Worm (Caenorhabditis elegans) whole organism, L4 larva: ENCODE data around the gene mlp-1.
A peak's percentile ranks its signal among the peaks of the same experiment; 100 is the strongest.

ENCODE experiments used
- D1046.2 ChIP-seq: fragments of 200-800 bp; sonication (Bioruptor generic); IDR thresholded peaks from 2 replicates; pipeline ENCODE4 v1.3.6; 2022; ENCODE audit warnings: missing genetic modification characterization, missing compliant biosample characterization
- F26F4.8 ChIP-seq: fragments of 200-800 bp; sonication (Bioruptor generic); conservative IDR thresholded peaks from 2 replicates; pipeline ENCODE4 v1.3.6; 2022; ENCODE audit warnings: missing genetic modification characterization, missing compliant biosample characterization
- R02D3.7 ChIP-seq: fragments of 150-350 bp; sonication (generic microtip); optimal IDR thresholded peaks from 3 replicates; lab custom pipeline; 2014; ENCODE audit warnings: missing biosample characterization, missing genetic modification characterization
- T26A8.4 ChIP-seq: fragments of 200-800 bp; sonication (Bioruptor generic); IDR thresholded peaks from 2 replicates; pipeline ENCODE4 v1.3.6; 2022; ENCODE audit warnings: missing genetic modification characterization, missing compliant biosample characterization
- Y5F2A.4 ChIP-seq: fragments of 200-800 bp; sonication (Bioruptor generic); optimal IDR thresholded peaks from 2 replicates; lab custom pipeline; 2018; ENCODE audit warnings: mild to moderate bottlenecking, missing genetic modification characterization, missing compliant biosample characterization
- aha-1 ChIP-seq: fragments of 150-350 bp; peaks from one replicate; lab custom pipeline; 2014; ENCODE audit warnings: missing biosample characterization, missing genetic modification characterization
- aly-2 ChIP-seq: sonication (generic microtip); optimal IDR thresholded peaks from 2 replicates; lab custom pipeline; 2018; ENCODE audit warnings: missing biosample characterization, missing genetic modification characterization
- arid-1 ChIP-seq: fragments of 200-800 bp; sonication (Bioruptor generic); conservative IDR thresholded peaks from 2 replicates; pipeline ENCODE4 v1.3.6; 2022; ENCODE audit warnings: missing genetic modification reagents, missing genetic modification characterization, missing compliant biosample characterization
- ceh-20 ChIP-seq: fragments of 200-800 bp; sonication (Bioruptor generic); IDR thresholded peaks from 2 replicates; pipeline ENCODE4 v1.3.6; 2022; ENCODE audit warnings: missing genetic modification reagents, missing genetic modification characterization, missing compliant biosample characterization
- ceh-28 ChIP-seq: fragments of 150-350 bp; optimal IDR thresholded peaks from 2 replicates; lab custom pipeline; 2014; ENCODE audit warnings: missing biosample characterization, missing genetic modification reagents, missing genetic modification characterization
- ceh-82 ChIP-seq: sonication (generic microtip); optimal IDR thresholded peaks from 2 replicates; lab custom pipeline; 2017; ENCODE audit warnings: missing biosample characterization, missing genetic modification characterization
- cey-2 ChIP-seq: sonication (generic microtip); optimal IDR thresholded peaks from 3 replicates; lab custom pipeline; 2017; ENCODE audit warnings: missing genetic modification characterization, mild to moderate bottlenecking, missing compliant biosample characterization, antibody characterized with exemption, borderline replicate concordance; ENCODE audit not compliant: insufficient read depth
- daf-19 ChIP-seq: fragments of 200-800 bp; sonication (Bioruptor generic); conservative IDR thresholded peaks from 2 replicates; pipeline ENCODE4 v1.3.6; 2022; ENCODE audit warnings: missing genetic modification characterization, missing compliant biosample characterization
- daf-8 ChIP-seq: fragments of 200-800 bp; sonication (Bioruptor generic); IDR thresholded peaks from 2 replicates; pipeline ENCODE4 v1.3.6; 2022; ENCODE audit warnings: missing genetic modification characterization, missing compliant biosample characterization
- dmd-8 ChIP-seq: fragments of 200-800 bp; sonication (Bioruptor generic); IDR thresholded peaks from 2 replicates; pipeline ENCODE4 v1.3.6; 2022; ENCODE audit warnings: missing genetic modification characterization, missing compliant biosample characterization
- dmd-9 ChIP-seq: fragments of 200-800 bp; sonication (Bioruptor generic); IDR thresholded peaks from 2 replicates; pipeline ENCODE4 v1.3.6; 2022; ENCODE audit warnings: missing genetic modification reagents, missing genetic modification characterization, missing compliant biosample characterization
- egl-43 ChIP-seq: fragments of 200-800 bp; sonication (Bioruptor generic); IDR thresholded peaks from 2 replicates; pipeline ENCODE4 v1.3.6; 2022; ENCODE audit warnings: missing genetic modification reagents, missing genetic modification characterization, missing compliant biosample characterization
- hif-1 ChIP-seq, 2 experiments: sonication (generic microtip); optimal IDR thresholded peaks; 2 replicates each; lab custom pipeline; 2016 to 2017; ENCODE audit warnings: missing compliant biosample characterization in 2 of 2, missing genetic modification characterization in 2 of 2, missing genetic modification reagents in 2 of 2, missing genotype in 2 of 2, mild to moderate bottlenecking in 1 of 2
- hlh-30 ChIP-seq: sonication (generic microtip); optimal IDR thresholded peaks from 2 replicates; lab custom pipeline; 2017; ENCODE audit warnings: antibody characterized with exemption, mild to moderate bottlenecking, missing genetic modification characterization, missing compliant biosample characterization; ENCODE audit not compliant: insufficient read depth
- lim-7 ChIP-seq: fragments of 200-800 bp; sonication (Bioruptor generic); IDR thresholded peaks from 2 replicates; pipeline ENCODE4 v1.3.6; 2022; ENCODE audit warnings: missing genetic modification characterization, missing compliant biosample characterization
- lin-38 ChIP-seq: fragments of 200-800 bp; sonication (Bioruptor generic); IDR thresholded peaks from 2 replicates; pipeline ENCODE4 v1.3.6; 2022; ENCODE audit warnings: missing genetic modification reagents, missing genetic modification characterization, missing compliant biosample characterization
- madf-9 ChIP-seq: fragments of 200-800 bp; sonication (Bioruptor generic); conservative IDR thresholded peaks from 2 replicates; pipeline ENCODE4 v1.3.6; 2022; ENCODE audit warnings: missing genetic modification reagents, missing genetic modification characterization, missing compliant biosample characterization
- mdl-1 ChIP-seq, 2 experiments: fragments of 150-350 bp in 1 of 2; sonication (generic microtip) in 1 of 2; optimal IDR thresholded peaks; 2 replicates each; lab custom pipeline; 2014 to 2017; ENCODE audit warnings: missing biosample characterization in 2 of 2, missing genetic modification characterization in 2 of 2
- mxl-2 ChIP-seq: fragments of 200-800 bp; sonication (Bioruptor generic); conservative IDR thresholded peaks from 2 replicates; pipeline ENCODE4 v1.3.6; 2022; ENCODE audit warnings: missing genetic modification reagents, missing genetic modification characterization, missing compliant biosample characterization
- mxl-3 ChIP-seq: fragments of 200-800 bp; sonication (Bioruptor generic); optimal IDR thresholded peaks from 2 replicates; lab custom pipeline; 2018; ENCODE audit warnings: mild to moderate bottlenecking, missing genetic modification characterization, missing compliant biosample characterization
- nhr-10 ChIP-seq: fragments of 150-350 bp; optimal IDR thresholded peaks from 2 replicates; lab custom pipeline; 2014; ENCODE audit warnings: missing biosample characterization, missing genetic modification characterization
- nhr-102 ChIP-seq: sonication (generic microtip); optimal IDR thresholded peaks from 2 replicates; lab custom pipeline; 2016; ENCODE audit warnings: mild to moderate bottlenecking, missing genetic modification characterization, moderate library complexity, missing compliant biosample characterization
- nhr-237 ChIP-seq: sonication (generic microtip); optimal IDR thresholded peaks from 2 replicates; lab custom pipeline; 2017; ENCODE audit warnings: missing biosample characterization, missing genetic modification characterization
- nhr-25 ChIP-seq: sonication (generic microtip); optimal IDR thresholded peaks from 2 replicates; lab custom pipeline; 2017; ENCODE audit warnings: missing genetic modification characterization, mild to moderate bottlenecking, missing compliant biosample characterization, antibody characterized with exemption, moderate library complexity, borderline replicate concordance; ENCODE audit not compliant: insufficient read depth
- nhr-28 ChIP-seq: fragments of 150-350 bp; optimal IDR thresholded peaks from 2 replicates; lab custom pipeline; 2014; ENCODE audit warnings: missing biosample characterization, missing genetic modification characterization
- nhr-41 ChIP-seq: fragments of 200-800 bp; sonication (Bioruptor generic); IDR thresholded peaks from 2 replicates; pipeline ENCODE4 v1.3.6; 2022; ENCODE audit warnings: missing genetic modification reagents, missing genetic modification characterization, missing compliant biosample characterization
- sdz-12 ChIP-seq: fragments of 200-800 bp; sonication (Bioruptor generic); optimal IDR thresholded peaks from 2 replicates; lab custom pipeline; 2018; ENCODE audit warnings: mild to moderate bottlenecking, missing genetic modification characterization, missing compliant biosample characterization
- snpc-4 ChIP-seq: fragments of 150-350 bp; optimal IDR thresholded peaks from 2 replicates; lab custom pipeline; 2014; ENCODE audit warnings: missing biosample characterization, missing genetic modification characterization
- tag-97 ChIP-seq: fragments of 200-800 bp; sonication (Bioruptor generic); IDR thresholded peaks from 2 replicates; pipeline ENCODE4 v1.3.6; 2022; ENCODE audit warnings: missing genetic modification characterization, missing compliant biosample characterization
- unc-130 ChIP-seq: sonication (generic microtip); optimal IDR thresholded peaks from 2 replicates; lab custom pipeline; 2016; ENCODE audit warnings: missing genetic modification reagents, missing genetic modification characterization, missing compliant biosample characterization
- unc-39 ChIP-seq: sonication (generic microtip); optimal IDR thresholded peaks from 2 replicates; lab custom pipeline; 2017; ENCODE audit warnings: missing biosample characterization, missing genetic modification characterization
- vab-7 ChIP-seq: fragments of 200-800 bp; sonication (Bioruptor generic); IDR thresholded peaks from 2 replicates; pipeline ENCODE4 v1.3.6; 2022; ENCODE audit warnings: missing genetic modification reagents, missing genetic modification characterization, missing compliant biosample characterization
- zfp-2 ChIP-seq: sonication (generic microtip); optimal IDR thresholded peaks from 2 replicates; lab custom pipeline; 2016; ENCODE audit warnings: mild to moderate bottlenecking, missing genetic modification characterization, missing compliant biosample characterization
- zfp-3 ChIP-seq: fragments of 200-800 bp; sonication (Bioruptor generic); conservative IDR thresholded peaks from 2 replicates; pipeline ENCODE4 v1.3.6; 2022; ENCODE audit warnings: missing genetic modification reagents, missing genetic modification characterization, missing compliant biosample characterization
- zip-2 ChIP-seq: fragments of 150-350 bp; optimal IDR thresholded peaks from 2 replicates; lab custom pipeline; 2014; ENCODE audit warnings: missing biosample characterization, missing genetic modification characterization

Gene mlp-1

ce11 chrIII:5938013-5938412 is 36.8 kb downstream of the mlp-1 start (continued):
- no peak for TF ChIP-seq R02D3.7
- TF ChIP-seq lim-7 (GFP tag; lab: Robert Waterston, UW) = no peak
- TF ChIP-seq mxl-2 (GFP tag; lab: Robert Waterston, UW) = no peak
- TF ChIP-seq ceh-28 (tag; lab: Kevin White, UChicago) = peak; percentile 0
- no peak for TF ChIP-seq egl-43 (GFP tag; lab: Robert Waterston, UW)
- TF ChIP-seq arid-1 (GFP tag; lab: Robert Waterston, UW) = peak; percentile 9; the same call in 1 of the 2 replicates
- TF ChIP-seq zfp-3 (GFP tag; lab: Robert Waterston, UW) = 0 out of 2 replicates have a peak, but pooled peaks have one; percentile 8
- no peak for TF ChIP-seq aly-2
- TF ChIP-seq daf-8 (GFP tag; lab: Robert Waterston, UW) = no peak
- TF ChIP-seq nhr-25 (tag; lab: Kevin White, UChicago) = peak; percentile 7
- no peak for TF ChIP-seq unc-39 (tag; lab: Kevin White, UChicago)
- no peak for TF ChIP-seq lin-38
- peak; percentile 14 for TF ChIP-seq zip-2 (tag; lab: Kevin White, UChicago)
- TF ChIP-seq zfp-2 = no peak
- TF ChIP-seq unc-130 (GFP tag; lab: Kevin White, UChicago) = no peak
- no peak for TF ChIP-seq D1046.2
- TF ChIP-seq vab-7 (GFP tag; lab: Robert Waterston, UW) = no peak
- no peak for TF ChIP-seq dmd-9 (GFP tag; lab: Robert Waterston, UW)
- peak; percentile 67 for TF ChIP-seq ceh-20 (GFP tag; lab: Robert Waterston, UW)
- no peak for TF ChIP-seq ceh-82
- TF ChIP-seq snpc-4 (tag; lab: Kevin White, UChicago) = no peak
- peak; percentile 85 for TF ChIP-seq nhr-28 (tag; lab: Kevin White, UChicago)
- peak; percentile 67; the same call in 1 of the 2 replicates for TF ChIP-seq T26A8.4 (GFP tag; lab: Robert Waterston, UW)
- peak; percentile 83 for TF ChIP-seq mxl-3 (GFP tag; lab: Kevin White, UChicago)
- TF ChIP-seq cey-2 (tag; lab: Kevin White, UChicago) = peak; percentile 85
- TF ChIP-seq tag-97 = no peak
- peak; percentile 24 for TF ChIP-seq nhr-102 (tag; lab: Kevin White, UChicago)
- no peak for TF ChIP-seq nhr-10 (tag; lab: Kevin White, UChicago)
- no peak for TF ChIP-seq sdz-12 (GFP tag; lab: Kevin White, UChicago)
- TF ChIP-seq madf-9 (GFP tag; lab: Robert Waterston, UW) = no peak
- TF ChIP-seq, all 104 proteins: peak for 38

ce11 chrIII:5936992-5937391 is 37.9 kb downstream of the mlp-1 start, which contains the start of gene EGAP1.1:
Gene EGAP1.1 (minus strand): TSS chrIII:5937220.
- no peak for TF ChIP-seq madf-9 (GFP tag; lab: Robert Waterston, UW)
- no peak for TF ChIP-seq nhr-41 (GFP tag; lab: Robert Waterston, UW)
- no peak for TF ChIP-seq nhr-28 (tag; lab: Kevin White, UChicago)
- peak; percentile 74 for TF ChIP-seq hlh-30 (tag; lab: Kevin White, UChicago)
- no peak for TF ChIP-seq mdl-1 (tag; optimal IDR thresholded peaks at IDR 0.05; lab: Kevin White, UChicago)
- TF ChIP-seq Y5F2A.4 (GFP tag; lab: Kevin White, UChicago) = no peak
- no peak for TF ChIP-seq hif-1 (tag; optimal IDR thresholded peaks at IDR 0.05; lab: Kevin White, UChicago)
- TF ChIP-seq nhr-237 (tag; lab: Kevin White, UChicago) = no peak
- no peak for TF ChIP-seq dmd-8 (GFP tag; lab: Robert Waterston, UW)
- peak; percentile 70 for TF ChIP-seq aha-1 (tag; lab: Kevin White, UChicago)
- no peak for TF ChIP-seq F26F4.8 (GFP tag; lab: Robert Waterston, UW)
- TF ChIP-seq zfp-3 (GFP tag; lab: Robert Waterston, UW) = no peak
- TF ChIP-seq arid-1 (GFP tag; lab: Robert Waterston, UW) = no peak
- TF ChIP-seq daf-19 = no peak
- TF ChIP-seq, all 104 proteins: peak for 2
